Worm (Caenorhabditis elegans) whole organism, L4 larva: ENCODE results near the gene met-2.

Experiments
- F49E8.2 ChIP-seq: sonication (generic microtip); optimal IDR thresholded peaks from 2 replicates; lab custom pipeline; 2016; ENCODE audit warnings: missing compliant biosample characterization, mild to moderate bottlenecking, missing genetic modification characterization, borderline replicate concordance
- ces-1 ChIP-seq: fragments of 150-350 bp; sonication (generic microtip); optimal IDR thresholded peaks from 4 replicates; lab custom pipeline; 2014; ENCODE audit warnings: missing biosample characterization, missing genetic modification reagents, missing genetic modification characterization
- ctbp-1 ChIP-seq: fragments of 200-800 bp; sonication (Bioruptor generic); IDR thresholded peaks from 2 replicates; pipeline ENCODE4 v1.3.6; 2022; ENCODE audit warnings: missing genetic modification reagents, missing genetic modification characterization, missing compliant biosample characterization
- hlh-30 ChIP-seq: sonication (generic microtip); optimal IDR thresholded peaks from 2 replicates; lab custom pipeline; 2017; ENCODE audit warnings: antibody characterized with exemption, mild to moderate bottlenecking, missing genetic modification characterization, missing compliant biosample characterization; ENCODE audit not compliant: insufficient read depth
- hmg-1.1 ChIP-seq: fragments of 200-800 bp; sonication (Bioruptor generic); IDR thresholded peaks from 2 replicates; pipeline ENCODE4 v1.3.6; 2022; ENCODE audit warnings: missing genetic modification reagents, missing genetic modification characterization, missing compliant biosample characterization
- lim-7 ChIP-seq: fragments of 200-800 bp; sonication (Bioruptor generic); IDR thresholded peaks from 2 replicates; pipeline ENCODE4 v1.3.6; 2022; ENCODE audit warnings: missing genetic modification characterization, missing compliant biosample characterization
- lin-38 ChIP-seq: fragments of 200-800 bp; sonication (Bioruptor generic); IDR thresholded peaks from 2 replicates; pipeline ENCODE4 v1.3.6; 2022; ENCODE audit warnings: missing genetic modification reagents, missing genetic modification characterization, missing compliant biosample characterization
- nhr-10 ChIP-seq: fragments of 150-350 bp; optimal IDR thresholded peaks from 2 replicates; lab custom pipeline; 2014; ENCODE audit warnings: missing biosample characterization, missing genetic modification characterization
- nhr-25 ChIP-seq: sonication (generic microtip); optimal IDR thresholded peaks from 2 replicates; lab custom pipeline; 2017; ENCODE audit warnings: missing genetic modification characterization, mild to moderate bottlenecking, missing compliant biosample characterization, antibody characterized with exemption, moderate library complexity, borderline replicate concordance; ENCODE audit not compliant: insufficient read depth
- nhr-77 ChIP-seq: fragments of 150-350 bp; optimal IDR thresholded peaks from 2 replicates; lab custom pipeline; 2014; ENCODE audit warnings: missing biosample characterization, missing genetic modification characterization
- pha-4 ChIP-seq, 2 experiments: fragments of 150-350 bp in 1 of 2; fragments of 200-800 bp in 1 of 2; sonication (Bioruptor generic) in 1 of 2; IDR thresholded peaks in 1 of 2; optimal IDR thresholded peaks in 1 of 2; 2 replicates each; pipeline versions ENCODE4 v1.3.6 to Lab custom; 2014 to 2022; ENCODE audit warnings: missing genetic modification characterization in 2 of 2, missing genetic modification reagents in 2 of 2, missing biosample characterization in 1 of 2, missing compliant biosample characterization in 1 of 2
- tag-97 ChIP-seq: fragments of 200-800 bp; sonication (Bioruptor generic); IDR thresholded peaks from 2 replicates; pipeline ENCODE4 v1.3.6; 2022; ENCODE audit warnings: missing genetic modification characterization, missing compliant biosample characterization
- zag-1 ChIP-seq: fragments of 150-350 bp; optimal IDR thresholded peaks from 2 replicates; lab custom pipeline; 2014; ENCODE audit warnings: missing biosample characterization, missing genetic modification characterization

DNA sequence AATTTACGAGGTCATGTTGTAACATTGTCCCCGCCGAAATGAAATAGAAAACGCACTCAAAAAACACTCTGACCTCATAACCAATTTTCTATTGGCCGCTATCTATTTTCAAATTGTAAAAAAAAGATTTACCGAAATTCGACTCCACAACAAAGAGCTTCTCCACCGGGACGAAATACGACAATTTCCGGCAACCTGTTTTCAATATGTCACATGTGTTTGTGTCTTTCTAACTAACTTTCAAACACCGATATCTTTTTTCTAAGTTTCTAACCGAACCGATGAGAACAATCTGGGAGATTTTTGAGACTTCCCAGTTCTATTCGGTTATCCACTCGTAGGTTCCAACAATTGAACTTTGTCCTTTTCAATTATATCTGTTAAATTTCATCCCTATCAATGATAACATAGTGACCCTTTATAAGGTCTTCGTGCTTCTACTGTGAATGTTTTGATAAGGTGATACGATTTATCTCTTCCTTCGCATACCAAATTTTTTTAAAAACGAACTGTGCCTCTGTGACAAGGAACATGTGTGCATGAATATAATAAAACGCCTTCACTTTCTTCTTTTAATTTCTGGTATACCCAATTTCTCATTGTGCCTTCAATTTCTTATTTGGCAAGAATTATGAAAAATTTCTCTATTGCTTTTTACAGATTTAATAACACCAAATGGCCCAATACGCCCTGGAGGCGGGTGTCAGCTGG lies 3.4 kb upstream of the met-2 start, which contains the start of gene lmbr-1:
- TF ChIP-seq pha-4 (GFP tag; IDR thresholded peaks at IDR 0.05; lab: Robert Waterston, UW) (no peak), pha-4 (tag; optimal IDR thresholded peaks at IDR 0.05; lab: Kevin White, UChicago) (no peak), nhr-77 (no peak), nhr-10 (tag; lab: Kevin White, UChicago) (no peak), ctbp-1 (GFP tag; lab: Robert Waterston, UW) (no peak), F49E8.2 (tag; lab: Kevin White, UChicago) (no peak), nhr-25 (tag; lab: Kevin White, UChicago) (no peak), hlh-30 (tag; lab: Kevin White, UChicago) (no peak), lim-7 (GFP tag; lab: Robert Waterston, UW) (no peak), lin-38 (no peak), hmg-1.1 (GFP tag; lab: Robert Waterston, UW) (no peak), zag-1 (tag; lab: Kevin White, UChicago) (no peak), tag-97 (GFP tag; lab: Robert Waterston, UW) (no peak), ces-1 (GFP tag; lab: Kevin White, UChicago) (no peak)
